Worm (Caenorhabditis elegans) whole organism, mixed stage, embryonic: ENCODE results near the gene clec-162.
A peak's percentile ranks its signal among the peaks of the same experiment; 100 is the strongest.

Experiments used
- M03D4.4 ChIP-seq: sonication (generic microtip); optimal IDR thresholded peaks from 2 replicates; lab custom pipeline; 2017; ENCODE audit warnings: mild to moderate bottlenecking, missing genetic modification characterization, missing compliant biosample characterization
- bed-3 ChIP-seq: fragments of 200-800 bp; sonication (Bioruptor generic); optimal IDR thresholded peaks from 3 replicates; lab custom pipeline; 2018; ENCODE audit warnings: mild to moderate bottlenecking, missing genetic modification characterization, moderate library complexity, missing compliant biosample characterization
- blmp-1 ChIP-seq: fragments of 150-350 bp; optimal IDR thresholded peaks from 2 replicates; lab custom pipeline; 2014; ENCODE audit warnings: missing biosample characterization, missing genetic modification characterization
- ceh-39 ChIP-seq: fragments of 150-350 bp; optimal IDR thresholded peaks from 2 replicates; lab custom pipeline; 2014; ENCODE audit warnings: missing biosample characterization, missing genetic modification characterization
- ceh-43 ChIP-seq: fragments of 200-800 bp; sonication (Bioruptor generic); optimal IDR thresholded peaks from 2 replicates; lab custom pipeline; 2018; ENCODE audit warnings: mild to moderate bottlenecking, missing genetic modification characterization, moderate library complexity, missing compliant biosample characterization
- ceh-83 ChIP-seq: fragments of 200-800 bp; sonication (Bioruptor generic); optimal IDR thresholded peaks from 2 replicates; lab custom pipeline; 2018; ENCODE audit warnings: mild to moderate bottlenecking, missing genetic modification characterization, missing compliant biosample characterization
- cnd-1 ChIP-seq: fragments of 200-800 bp; sonication (Bioruptor generic); optimal IDR thresholded peaks from 2 replicates; lab custom pipeline; 2018; ENCODE audit warnings: mild to moderate bottlenecking, missing genetic modification characterization, missing compliant biosample characterization
- drap-1 ChIP-seq: fragments of 200-800 bp; sonication (Bioruptor generic); optimal IDR thresholded peaks from 3 replicates; lab custom pipeline; 2018; ENCODE audit warnings: mild to moderate bottlenecking, missing genetic modification characterization, missing compliant biosample characterization
- elt-1 ChIP-seq: sonication (generic microtip); optimal IDR thresholded peaks from 2 replicates; lab custom pipeline; 2017; ENCODE audit warnings: missing genetic modification characterization, mild to moderate bottlenecking, missing compliant biosample characterization, antibody characterized with exemption, moderate library complexity, borderline replicate concordance; ENCODE audit not compliant: insufficient read depth
- elt-3 ChIP-seq: fragments of 150-350 bp; optimal IDR thresholded peaks from 2 replicates; lab custom pipeline; 2014; ENCODE audit warnings: missing biosample characterization, missing genetic modification characterization
- flh-1 ChIP-seq: fragments of 200-800 bp; sonication (Bioruptor generic); optimal IDR thresholded peaks from 2 replicates; lab custom pipeline; 2018; ENCODE audit warnings: mild to moderate bottlenecking, missing genetic modification characterization, moderate library complexity, missing compliant biosample characterization
- ham-2 ChIP-seq: fragments of 200-800 bp; sonication (Bioruptor generic); optimal IDR thresholded peaks from 2 replicates; lab custom pipeline; 2018; ENCODE audit warnings: mild to moderate bottlenecking, missing genetic modification characterization, missing compliant biosample characterization
- hlh-1 ChIP-seq: fragments of 150-350 bp; optimal IDR thresholded peaks from 2 replicates; lab custom pipeline; 2014; ENCODE audit warnings: missing biosample characterization, missing genetic modification reagents, missing genetic modification characterization
- lin-13 ChIP-seq: fragments of 150-350 bp; optimal IDR thresholded peaks from 2 replicates; lab custom pipeline; 2014; ENCODE audit warnings: missing biosample characterization, missing genetic modification characterization
- lin-32 ChIP-seq: fragments of 200-800 bp; sonication (Bioruptor generic); optimal IDR thresholded peaks from 2 replicates; lab custom pipeline; 2018; ENCODE audit warnings: mild to moderate bottlenecking, missing genetic modification characterization, missing compliant biosample characterization
- lsy-2 ChIP-seq: fragments of 150-350 bp; optimal IDR thresholded peaks from 2 replicates; lab custom pipeline; 2014; ENCODE audit warnings: missing biosample characterization, missing genetic modification characterization
- mab-5 ChIP-seq: fragments of 150-350 bp; optimal IDR thresholded peaks from 2 replicates; lab custom pipeline; 2014; ENCODE audit warnings: missing biosample characterization, missing genetic modification characterization
- mep-1 ChIP-seq: fragments of 150-350 bp; optimal IDR thresholded peaks from 2 replicates; lab custom pipeline; 2017; ENCODE audit warnings: missing biosample characterization, missing genetic modification reagents, missing genetic modification characterization, inconsistent platforms
- mls-2 ChIP-seq: sonication (generic microtip); optimal IDR thresholded peaks from 2 replicates; lab custom pipeline; 2016; ENCODE audit warnings: mild to moderate bottlenecking, missing genetic modification characterization, moderate library complexity, missing compliant biosample characterization
- nhr-12 ChIP-seq: fragments of 150-350 bp; optimal IDR thresholded peaks from 2 replicates; lab custom pipeline; 2014; ENCODE audit warnings: missing biosample characterization, missing genetic modification characterization
- nhr-237 ChIP-seq: fragments of 150-350 bp; optimal IDR thresholded peaks from 2 replicates; lab custom pipeline; 2014; ENCODE audit warnings: missing biosample characterization, missing genetic modification characterization
- nhr-28 ChIP-seq: fragments of 150-350 bp; optimal IDR thresholded peaks from 2 replicates; lab custom pipeline; 2014; ENCODE audit warnings: missing biosample characterization, missing genetic modification characterization
- nhr-76 ChIP-seq: sonication (generic microtip); optimal IDR thresholded peaks from 2 replicates; lab custom pipeline; 2017; ENCODE audit warnings: missing biosample characterization, missing genetic modification characterization
- sem-2 ChIP-seq: fragments of 200-800 bp; sonication (Bioruptor generic); optimal IDR thresholded peaks from 2 replicates; lab custom pipeline; 2018; ENCODE audit warnings: mild to moderate bottlenecking, missing genetic modification characterization, missing compliant biosample characterization
- snpc-4 ChIP-seq: fragments of 150-350 bp; optimal IDR thresholded peaks from 2 replicates; lab custom pipeline; 2014; ENCODE audit warnings: missing biosample characterization, missing genetic modification characterization
- sptf-1 ChIP-seq: sonication (generic microtip); optimal IDR thresholded peaks from 2 replicates; lab custom pipeline; 2017; ENCODE audit warnings: mild to moderate bottlenecking, missing genetic modification characterization, moderate library complexity, missing compliant biosample characterization
- tbx-8 ChIP-seq: fragments of 200-800 bp; sonication (Bioruptor generic); optimal IDR thresholded peaks from 2 replicates; lab custom pipeline; 2018; ENCODE audit warnings: mild to moderate bottlenecking, missing genetic modification characterization, moderate library complexity, missing compliant biosample characterization
- unc-120 ChIP-seq: sonication (generic microtip); optimal IDR thresholded peaks from 2 replicates; lab custom pipeline; 2017; ENCODE audit warnings: missing genetic modification characterization, missing compliant biosample characterization; ENCODE audit not compliant: poor library complexity, severe bottlenecking
- unc-39 ChIP-seq: fragments of 150-350 bp; optimal IDR thresholded peaks from 2 replicates; lab custom pipeline; 2014; ENCODE audit warnings: missing biosample characterization, missing genetic modification characterization
- unc-62 ChIP-seq: fragments of 150-350 bp; optimal IDR thresholded peaks from 2 replicates; lab custom pipeline; 2014; ENCODE audit warnings: missing biosample characterization, missing genetic modification reagents, missing genetic modification characterization
- zip-8 ChIP-seq: fragments of 150-350 bp; optimal IDR thresholded peaks from 2 replicates; lab custom pipeline; 2014; ENCODE audit warnings: missing biosample characterization, missing genetic modification characterization
- ztf-11 ChIP-seq: fragments of 150-350 bp; optimal IDR thresholded peaks from 2 replicates; lab custom pipeline; 2014; ENCODE audit warnings: missing biosample characterization, missing genetic modification characterization

Gene clec-162

ce11 chrIII:9714731-9715130 lies 10.3 kb downstream of the clec-162 start:
- TF ChIP-seq hlh-1 (tag; lab: Kevin White, UChicago) (no peak), unc-62 (no peak), ham-2 (GFP tag; lab: Kevin White, UChicago) (no peak), nhr-12 (tag; lab: Kevin White, UChicago) (no peak), drap-1 (GFP tag; lab: Kevin White, UChicago) (no peak), bed-3 (GFP tag; lab: Kevin White, UChicago) (no peak), M03D4.4 (tag; lab: Kevin White, UChicago) (no peak), lsy-2 (tag; lab: Kevin White, UChicago) (no peak), tbx-8 (GFP tag; lab: Kevin White, UChicago) (no peak), blmp-1 (tag; lab: Kevin White, UChicago) (no peak), ceh-39 (no peak), zip-8 (tag; lab: Kevin White, UChicago) (no peak), lin-13 (no peak), unc-120 (tag; lab: Kevin White, UChicago) (no peak), lin-32 (GFP tag; lab: Kevin White, UChicago) (no peak), mls-2 (tag; lab: Kevin White, UChicago) (no peak), elt-1 (tag; lab: Kevin White, UChicago) (no peak), elt-3 (tag; lab: Kevin White, UChicago) (no peak), cnd-1 (tag; lab: Kevin White, UChicago) (no peak)
- TF ChIP-seq, all 35 proteins: peak for 0

DNA sequence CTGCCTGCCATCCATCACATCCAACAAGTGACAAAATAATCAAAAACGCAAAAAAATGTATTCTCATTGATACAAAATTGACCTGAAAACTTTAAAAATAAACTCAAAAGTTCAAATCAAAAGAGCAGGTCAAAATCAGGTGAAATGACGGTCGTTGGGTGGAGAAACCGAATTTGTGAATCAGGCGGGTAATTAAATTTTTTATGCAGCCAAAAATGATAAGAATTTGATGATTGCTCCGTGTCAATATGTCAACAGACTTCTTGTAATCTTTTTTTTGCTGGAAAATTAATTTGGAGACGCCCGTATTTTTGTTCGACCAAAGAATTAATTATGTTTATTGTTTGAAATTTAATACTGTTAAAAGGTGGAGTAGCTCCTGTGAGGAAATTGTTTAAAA lies 11.2 kb downstream of the clec-162 start, which contains the start of gene ncx-6:
ncx-6 (minus strand) TSS at position 88 of the 400 bp plus-strand sequence.
- TF ChIP-seq unc-62 (no peak), hlh-1 (tag; lab: Kevin White, UChicago) (no peak), elt-1 (tag; lab: Kevin White, UChicago) (no peak), lin-13 (no peak), drap-1 (GFP tag; lab: Kevin White, UChicago) (no peak), ceh-39 (no peak), nhr-28 (tag; lab: Kevin White, UChicago) (no peak), cnd-1 (tag; lab: Kevin White, UChicago) (no peak)

- TF ChIP-seq unc-39 (tag; lab: Kevin White, UChicago) (no peak), mab-5 (tag; lab: Kevin White, UChicago) (no peak), ceh-39 (no peak), lin-32 (GFP tag; lab: Kevin White, UChicago) (no peak), sem-2 (GFP tag; lab: Kevin White, UChicago) (no peak), zip-8 (tag; lab: Kevin White, UChicago) (peak; percentile 81)
These were observed 11.8 kb downstream of the clec-162 start for ce11 chrIII:9713182-9713581.

DNA sequence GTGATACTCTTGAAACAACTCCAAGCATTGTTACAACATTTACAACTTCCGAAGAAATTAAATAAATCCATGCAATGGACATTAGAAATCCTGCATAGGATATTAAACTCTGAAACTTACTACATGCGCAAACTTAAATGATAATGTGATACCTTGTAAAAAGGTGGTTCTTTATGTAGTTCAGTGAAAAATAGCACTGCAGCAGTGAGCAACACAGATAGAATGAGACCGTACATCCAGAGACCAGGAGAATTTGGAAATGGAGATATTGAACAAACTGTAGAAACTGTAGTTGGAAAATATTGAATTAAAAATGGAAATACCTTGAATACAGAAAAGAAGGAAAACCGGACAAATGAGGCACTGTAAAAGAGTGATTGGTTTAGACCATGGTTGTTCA lies 13.9 kb downstream of the clec-162 start:
- TF ChIP-seq ztf-11 (tag; lab: Kevin White, UChicago) (no peak), ceh-43 (GFP tag; lab: Kevin White, UChicago) (no peak), nhr-12 (tag; lab: Kevin White, UChicago) (no peak), elt-3 (tag; lab: Kevin White, UChicago) (no peak), drap-1 (GFP tag; lab: Kevin White, UChicago) (no peak), nhr-237 (no peak), flh-1 (no peak), snpc-4 (tag; lab: Kevin White, UChicago) (no peak), mep-1 (tag; lab: Kevin White, UChicago) (no peak), sptf-1 (no peak), hlh-1 (tag; lab: Kevin White, UChicago) (no peak), nhr-76 (tag; lab: Kevin White, UChicago) (no peak), unc-120 (tag; lab: Kevin White, UChicago) (no peak), elt-1 (tag; lab: Kevin White, UChicago) (no peak), ceh-83 (no peak)
